Worm (Caenorhabditis elegans) whole organism, young adult: ENCODE results near the gene Y51H7BR.7.

ENCODE experiments used
- B0261.1 ChIP-seq: sonication (generic microtip); optimal IDR thresholded peaks from 2 replicates; lab custom pipeline; 2016; ENCODE audit warnings: mild to moderate bottlenecking, missing genetic modification characterization, moderate library complexity, missing compliant biosample characterization
- C17E4.6 ChIP-seq: fragments of 200-800 bp; sonication (Bioruptor generic); IDR thresholded peaks from 2 replicates; pipeline ENCODE4 v1.3.6; 2022; ENCODE audit warnings: missing genetic modification reagents, missing genetic modification characterization, missing compliant biosample characterization
- F22D6.2 ChIP-seq: sonication (generic microtip); optimal IDR thresholded peaks from 2 replicates; lab custom pipeline; 2016; ENCODE audit warnings: mild to moderate bottlenecking, missing genetic modification characterization, missing compliant biosample characterization
- F52B5.7 ChIP-seq: sonication (generic microtip); optimal IDR thresholded peaks from 2 replicates; lab custom pipeline; 2016; ENCODE audit warnings: mild to moderate bottlenecking, missing genetic modification characterization, missing compliant biosample characterization
- Y79H2A.3 ChIP-seq: fragments of 200-800 bp; sonication (Bioruptor generic); conservative IDR thresholded peaks from 2 replicates; pipeline ENCODE4 v1.3.6; 2022; ENCODE audit warnings: missing genetic modification reagents, missing genetic modification characterization, missing compliant biosample characterization
- akir-1 ChIP-seq: fragments of 200-800 bp; sonication (Bioruptor generic); optimal IDR thresholded peaks from 2 replicates; lab custom pipeline; 2018; ENCODE audit warnings: mild to moderate bottlenecking, missing genetic modification characterization, moderate library complexity, missing compliant biosample characterization
- ama-1 ChIP-seq, 3 experiments: fragments of 150-350 bp in 1 of 3; sonication (generic microtip) in 2 of 3; optimal IDR thresholded peaks; 2 replicates each; lab custom pipeline; 2014 to 2018; ENCODE audit warnings: missing biosample characterization in 2 of 3, missing genetic modification characterization in 2 of 3, missing genetic modification reagents in 2 of 3
- athp-1 ChIP-seq: sonication (generic microtip); optimal IDR thresholded peaks from 2 replicates; lab custom pipeline; 2017; ENCODE audit warnings: mild to moderate bottlenecking, missing genetic modification characterization, missing compliant biosample characterization
- ceh-79 ChIP-seq: sonication (generic microtip); optimal IDR thresholded peaks from 2 replicates; lab custom pipeline; 2017; ENCODE audit warnings: mild to moderate bottlenecking, missing genetic modification characterization, missing compliant biosample characterization
- dox-1 ChIP-seq: fragments of 200-800 bp; sonication (Bioruptor generic); IDR thresholded peaks from 2 replicates; pipeline ENCODE4 v1.3.6; 2022; ENCODE audit warnings: missing genetic modification reagents, missing genetic modification characterization, missing compliant biosample characterization
- hrde-1 ChIP-seq: sonication (generic microtip); optimal IDR thresholded peaks from 2 replicates; lab custom pipeline; 2016; ENCODE audit warnings: missing genetic modification characterization, mild to moderate bottlenecking, missing compliant biosample characterization, moderate library complexity, missing genotype, missing genetic modification reagents, borderline replicate concordance
- lin-26 ChIP-seq: fragments of 200-800 bp; sonication (Bioruptor generic); IDR thresholded peaks from 2 replicates; pipeline ENCODE4 v1.3.6; 2022; ENCODE audit warnings: missing genetic modification reagents, missing genetic modification characterization, missing compliant biosample characterization
- lin-35 ChIP-seq, 3 experiments: fragments of 150-350 bp in 2 of 3; sonication (generic microtip) in 1 of 3; optimal IDR thresholded peaks; 2 replicates each; lab custom pipeline; 2014 to 2018; ENCODE audit warnings: missing biosample characterization in 3 of 3, missing genetic modification characterization in 3 of 3, missing genetic modification reagents in 3 of 3
- lsy-27 ChIP-seq: sonication (generic microtip); optimal IDR thresholded peaks from 2 replicates; lab custom pipeline; 2017; ENCODE audit warnings: missing genetic modification characterization, mild to moderate bottlenecking, missing compliant biosample characterization, antibody characterized with exemption, missing genotype, borderline replicate concordance; ENCODE audit not compliant: insufficient read depth
- madf-6 ChIP-seq: fragments of 200-800 bp; sonication (Bioruptor generic); IDR thresholded peaks from 2 replicates; pipeline ENCODE4 v1.3.6; 2022; ENCODE audit warnings: missing genetic modification reagents, missing genetic modification characterization, missing compliant biosample characterization
- mel-28 ChIP-seq: sonication (generic microtip); optimal IDR thresholded peaks from 2 replicates; lab custom pipeline; 2016; ENCODE audit warnings: borderline replicate concordance, mild to moderate bottlenecking, missing genetic modification characterization, missing compliant biosample characterization
- mxl-1 ChIP-seq: sonication (generic microtip); optimal IDR thresholded peaks from 2 replicates; lab custom pipeline; 2016; ENCODE audit warnings: missing genetic modification characterization, missing compliant biosample characterization
- nfyb-1 ChIP-seq: fragments of 200-800 bp; sonication (Bioruptor generic); IDR thresholded peaks from 2 replicates; pipeline ENCODE4 v1.3.6; 2022; ENCODE audit warnings: missing genetic modification reagents, missing genetic modification characterization, missing compliant biosample characterization
- nhr-27 ChIP-seq: fragments of 200-800 bp; sonication (Bioruptor generic); optimal IDR thresholded peaks from 2 replicates; lab custom pipeline; 2018; ENCODE audit warnings: mild to moderate bottlenecking, missing genetic modification characterization, moderate library complexity, missing compliant biosample characterization
- nhr-80 ChIP-seq: sonication (generic microtip); optimal IDR thresholded peaks from 2 replicates; lab custom pipeline; 2016; ENCODE audit warnings: missing genetic modification characterization, missing compliant biosample characterization
- nhr-90 ChIP-seq: sonication (generic microtip); optimal IDR thresholded peaks from 2 replicates; lab custom pipeline; 2016; ENCODE audit warnings: missing genotype, mild to moderate bottlenecking, missing genetic modification characterization, missing compliant biosample characterization
- pbrm-1 ChIP-seq: fragments of 200-800 bp; sonication (Bioruptor generic); IDR thresholded peaks from 2 replicates; pipeline ENCODE4 v1.3.6; 2022; ENCODE audit warnings: missing genetic modification reagents, missing genetic modification characterization, missing compliant biosample characterization
- rec-8 ChIP-seq, 2 experiments: sonication (generic microtip); optimal IDR thresholded peaks; 2 replicates each; lab custom pipeline; 2016; ENCODE audit warnings: mild to moderate bottlenecking in 2 of 2, missing genetic modification characterization in 2 of 2, missing genetic modification reagents in 2 of 2, missing genotype in 2 of 2, missing biosample characterization in 1 of 2, missing compliant biosample characterization in 1 of 2, moderate library complexity in 1 of 2
- rpc-1 ChIP-seq, 2 experiments: fragments of 150-350 bp in 1 of 2; sonication (generic microtip) in 1 of 2; optimal IDR thresholded peaks; 2 replicates each; lab custom pipeline; 2014 to 2018; ENCODE audit warnings: missing biosample characterization in 1 of 2, missing genetic modification characterization in 1 of 2, missing genetic modification reagents in 1 of 2, missing genotype in 1 of 2
- snpc-1.3 ChIP-seq: sonication (generic microtip); optimal IDR thresholded peaks from 2 replicates; lab custom pipeline; 2017; ENCODE audit warnings: missing genetic modification characterization, mild to moderate bottlenecking, missing compliant biosample characterization, antibody characterized with exemption, moderate library complexity, missing genotype, missing genetic modification reagents; ENCODE audit not compliant: insufficient read depth
- snpc-4 ChIP-seq, 5 experiments: fragments of 150-350 bp in 1 of 5; sonication (generic microtip) in 4 of 5; optimal IDR thresholded peaks; 2 replicates each; lab custom pipeline; 2014 to 2018; ENCODE audit warnings: missing genetic modification characterization in 5 of 5, missing biosample characterization in 3 of 5, antibody characterized with exemption in 2 of 5, mild to moderate bottlenecking in 2 of 5, missing compliant biosample characterization in 2 of 5, missing genotype in 2 of 5, moderate library complexity in 2 of 5, missing genetic modification reagents in 1 of 5
- sptf-2 ChIP-seq: fragments of 200-800 bp; sonication (Bioruptor generic); optimal IDR thresholded peaks from 2 replicates; lab custom pipeline; 2018; ENCODE audit warnings: mild to moderate bottlenecking, missing genetic modification characterization, missing compliant biosample characterization
- tbp1 ChIP-seq: fragments of 200-800 bp; sonication (Bioruptor generic); optimal IDR thresholded peaks from 2 replicates; lab custom pipeline; 2018; ENCODE audit warnings: mild to moderate bottlenecking, missing genetic modification characterization, missing compliant biosample characterization
- unc-130 ChIP-seq: sonication (generic microtip); optimal IDR thresholded peaks from 2 replicates; lab custom pipeline; 2016; ENCODE audit warnings: missing genetic modification reagents, missing genetic modification characterization, missing compliant biosample characterization
- unc-62 ChIP-seq: fragments of 150-350 bp; optimal IDR thresholded peaks from 2 replicates; lab custom pipeline; 2014; ENCODE audit warnings: missing biosample characterization, missing genetic modification reagents, missing genetic modification characterization
- xnd-1 ChIP-seq: sonication (generic microtip); optimal IDR thresholded peaks from 2 replicates; lab custom pipeline; 2016; ENCODE audit warnings: missing genotype, missing genetic modification reagents, missing genetic modification characterization, missing compliant biosample characterization
- zfh-2 ChIP-seq: fragments of 200-800 bp; sonication (Bioruptor generic); conservative IDR thresholded peaks from 2 replicates; pipeline ENCODE4 v1.3.6; 2022; ENCODE audit warnings: missing genetic modification reagents, missing genetic modification characterization, missing compliant biosample characterization
- ztf-22 ChIP-seq: fragments of 200-800 bp; sonication (Bioruptor generic); optimal IDR thresholded peaks from 2 replicates; lab custom pipeline; 2018; ENCODE audit warnings: mild to moderate bottlenecking, missing genetic modification characterization, moderate library complexity, missing compliant biosample characterization
- ztf-28 ChIP-seq: fragments of 200-800 bp; sonication (Bioruptor generic); IDR thresholded peaks from 2 replicates; pipeline ENCODE4 v1.3.6; 2022; ENCODE audit warnings: missing genetic modification reagents, missing genetic modification characterization, missing compliant biosample characterization

The Y51H7BR.7 gene

ce11 chrII:1477975-1478374 lies 47.4 kb downstream of the Y51H7BR.7 start:
- TF ChIP-seq lin-26 (peak; percentile 55; the same call in 1 of the 2 replicates), rpc-1 (optimal IDR thresholded peaks at IDR 0.05; lab: Kevin White, UChicago) (peak; percentile 8), rpc-1 (tag; optimal IDR thresholded peaks at IDR 0.05; lab: Kevin White, UChicago) (peak; percentile 44), tbp1 (GFP tag; lab: Kevin White, UChicago) (peak; percentile 77), B0261.1 (peak; percentile 23), akir-1 (GFP tag; lab: Kevin White, UChicago) (no peak), mel-28 (tag; lab: Kevin White, UChicago) (no peak)
- TF ChIP-seq, all 124 proteins: peak for 4

ce11 chrII:1477295-1477694 lies 48.1 kb downstream of the Y51H7BR.7 start:
- TF ChIP-seq ztf-22 (GFP tag; lab: Kevin White, UChicago) (no peak), tbp1 (GFP tag; lab: Kevin White, UChicago) (peak; percentile 82), pbrm-1 (GFP tag; lab: Robert Waterston, UW) (no peak), hrde-1 (tag; lab: Kevin White, UChicago) (no peak), unc-62 (GFP tag; lab: Kevin White, UChicago) (no peak), ceh-79 (no peak), rec-8 (tag; optimal IDR thresholded peaks at IDR 0.05; lab: Kevin White, UChicago) (peak in 1 of 2 experiments; percentile 2), B0261.1 (peak; percentile 57), rpc-1 (optimal IDR thresholded peaks at IDR 0.05; lab: Kevin White, UChicago) (peak; percentile 39), rpc-1 (tag; optimal IDR thresholded peaks at IDR 0.05; lab: Kevin White, UChicago) (peak; percentile 71), C17E4.6 (GFP tag; lab: Robert Waterston, UW) (no peak)

- TF ChIP-seq snpc-1.3 (tag; lab: Kevin White, UChicago) (no peak), unc-130 (no peak), ztf-28 (no peak), madf-6 (GFP tag; lab: Robert Waterston, UW) (no peak), tbp1 (GFP tag; lab: Kevin White, UChicago) (peak; percentile 59), sptf-2 (GFP tag; lab: Kevin White, UChicago) (no peak), rpc-1 (optimal IDR thresholded peaks at IDR 0.05; lab: Kevin White, UChicago) (peak; percentile 11), rpc-1 (tag; optimal IDR thresholded peaks at IDR 0.05; lab: Kevin White, UChicago) (peak; percentile 54), athp-1 (tag; lab: Kevin White, UChicago) (no peak), nhr-27 (tag; lab: Kevin White, UChicago) (no peak)
These were observed 49.4 kb downstream of the Y51H7BR.7 start for ce11 chrII:1476016-1476415.

ce11 chrII:1475328-1475727 lies 50.1 kb downstream of the Y51H7BR.7 start:
- TF ChIP-seq snpc-4 (GFP tag; optimal IDR thresholded peaks at IDR 0.05; lab: Kevin White, UChicago), result no peak
- no peak for TF ChIP-seq snpc-4 (tag; optimal IDR thresholded peaks at IDR 0.05; lab: Kevin White, UChicago)
- no peak for TF ChIP-seq F22D6.2 (tag; lab: Kevin White, UChicago)
- TF ChIP-seq lin-35 (GFP tag; optimal IDR thresholded peaks at IDR 0.05; lab: Kevin White, UChicago), result no peak
- no peak for TF ChIP-seq mxl-1 (tag; lab: Kevin White, UChicago)
- peak; percentile 28 for TF ChIP-seq nhr-80
- TF ChIP-seq nfyb-1 (GFP tag; lab: Robert Waterston, UW), result no peak

- TF ChIP-seq rpc-1 (optimal IDR thresholded peaks at IDR 0.05; lab: Kevin White, UChicago) (no peak), rpc-1 (tag; optimal IDR thresholded peaks at IDR 0.05; lab: Kevin White, UChicago) (peak; percentile 52), madf-6 (GFP tag; lab: Robert Waterston, UW) (no peak), tbp1 (GFP tag; lab: Kevin White, UChicago) (peak; percentile 56)
These were observed 50.6 kb downstream of the Y51H7BR.7 start for ce11 chrII:1474807-1475206.

- TF ChIP-seq nhr-90, result no peak
- TF ChIP-seq xnd-1 (tag; lab: Kevin White, UChicago), result no peak
- 0 out of 2 replicates have a peak, but pooled peaks have one; percentile 17 for TF ChIP-seq dox-1
- TF ChIP-seq F52B5.7 (tag; lab: Kevin White, UChicago), result no peak
- TF ChIP-seq ama-1 (optimal IDR thresholded peaks at IDR 0.05; lab: Kevin White, UChicago), result no peak
- TF ChIP-seq ama-1 (GFP tag; optimal IDR thresholded peaks at IDR 0.05; lab: Kevin White, UChicago), result no peak
- TF ChIP-seq lsy-27 (tag; lab: Kevin White, UChicago), result no peak
- TF ChIP-seq zfh-2, result peak; percentile 48; the same call in 1 of the 2 replicates
- no peak for TF ChIP-seq Y79H2A.3
These were observed 51.9 kb downstream of the Y51H7BR.7 start, which contains the start of gene H17B01.5 for ce11 chrII:1473481-1473880. H17B01.5 (minus strand) TSS chrII:1473581.
